Worm (Caenorhabditis elegans): ENCODE results near the gene K09E9.3.
A peak's percentile ranks its signal among the peaks of the same experiment; 100 is the strongest.

The K09E9.3 gene

ce11 chrX:15619273-15619672 is 5.7 kb upstream of the K09E9.3 start (continued):
- TF ChIP-seq B0261.1 (tag; optimal IDR thresholded peaks at IDR 0.05) (peak; percentile 63), hsf-1 (GFP tag; IDR thresholded peaks at IDR 0.05) (no peak), let-607 (tag; optimal IDR thresholded peaks at IDR 0.05) (peak; percentile 31 to 50), hmg-20 (GFP tag; IDR thresholded peaks at IDR 0.05) (0 out of 2 replicates have a peak, but pooled peaks have one; percentile 40), snpc-4 (GFP tag; optimal IDR thresholded peaks at IDR 0.05) (no peak), snpc-4 (tag; optimal IDR thresholded peaks at IDR 0.05) (peak in 3 of 4 experiments; percentile 29 to 67 (median 44)), fkh-3 (tag; optimal IDR thresholded peaks at IDR 0.05) (no peak), rcor-1 (GFP tag; IDR thresholded peaks at IDR 0.05) (0 out of 2 replicates have a peak, but pooled peaks have one; percentile 18), C06A6.2 (GFP tag; conservative IDR thresholded peaks at IDR 0.05) (no peak), ztf-3 (GFP tag; optimal IDR thresholded peaks at IDR 0.05) (no peak), lin-35 (GFP tag; optimal IDR thresholded peaks at IDR 0.05) (no peak), lin-26 (GFP tag; IDR thresholded peaks at IDR 0.05) (0 out of 2 replicates have a peak, but pooled peaks have one; percentile 12), F22D6.2 (tag; optimal IDR thresholded peaks at IDR 0.05) (no peak), chd-7 (tag; optimal IDR thresholded peaks at IDR 0.05) (no peak), F57C9.4 (tag; optimal IDR thresholded peaks at IDR 0.05) (no peak), B0336.3 (GFP tag; IDR thresholded peaks at IDR 0.05) (no peak), madf-6 (GFP tag; IDR thresholded peaks at IDR 0.05) (no peak), attf-5 (GFP tag; optimal IDR thresholded peaks at IDR 0.05) (no peak), zim-3 (tag; optimal IDR thresholded peaks at IDR 0.05) (no peak), F10E7.11 (tag; optimal IDR thresholded peaks at IDR 0.05) (no peak), ztf-26 (tag; optimal IDR thresholded peaks at IDR 0.05) (no peak), sptf-2 (GFP tag; optimal IDR thresholded peaks at IDR 0.05) (no peak), snpc-3.4 (tag; optimal IDR thresholded peaks at IDR 0.05) (no peak), ZK185.1 (tag; optimal IDR thresholded peaks at IDR 0.05; ENCODE audit: poor library complexity, severe bottlenecking) (peak; percentile 47), B0035.1 (tag; optimal IDR thresholded peaks at IDR 0.05) (no peak), snpc-1.1 (tag; optimal IDR thresholded peaks at IDR 0.05; ENCODE audit: insufficient read depth) (no peak), madf-10 (tag; optimal IDR thresholded peaks at IDR 0.05) (no peak), mes-4 (tag; optimal IDR thresholded peaks at IDR 0.05) (peak; percentile 14), nhr-120 (GFP tag; IDR thresholded peaks at IDR 0.05) (no peak), hlh-26 (GFP tag; conservative IDR thresholded peaks at IDR 0.05) (no peak), hmg-1.2 (GFP tag; IDR thresholded peaks at IDR 0.05) (no peak), dpff-1 (tag; optimal IDR thresholded peaks at IDR 0.05) (no peak), ztf-28 (GFP tag; IDR thresholded peaks at IDR 0.05) (no peak), ceh-100 (GFP tag; IDR thresholded peaks at IDR 0.05) (no peak), rpc-1 (optimal IDR thresholded peaks at IDR 0.05) (peak; percentile 63), rpc-1 (tag; optimal IDR thresholded peaks at IDR 0.05) (peak; percentile 75), F33H1.4 (GFP tag; IDR thresholded peaks at IDR 0.05) (no peak), nhr-179 (tag; optimal IDR thresholded peaks at IDR 0.05) (peak; percentile 29), nhr-90 (tag; optimal IDR thresholded peaks at IDR 0.05) (peak; percentile 39), unc-62 (GFP tag; optimal IDR thresholded peaks at IDR 0.05) (no peak), mcd-1 (GFP tag; IDR thresholded peaks at IDR 0.05) (0 out of 2 replicates have a peak, but pooled peaks have one; percentile 17), Y53F4B.3 (GFP tag; IDR thresholded peaks at IDR 0.05) (no peak), F55B11.4 (tag; optimal IDR thresholded peaks at IDR 0.05; ENCODE audit: borderline replicate concordance, insufficient read depth) (no peak), die-1 (tag; optimal IDR thresholded peaks at IDR 0.05) (peak; percentile 22), ceh-91 (GFP tag; IDR thresholded peaks at IDR 0.05) (no peak), F23B12.7 (tag; optimal IDR thresholded peaks at IDR 0.05; ENCODE audit: insufficient read depth) (no peak), hrde-1 (tag; optimal IDR thresholded peaks at IDR 0.05; ENCODE audit: borderline replicate concordance) (no peak), bed-1 (GFP tag; IDR thresholded peaks at IDR 0.05) (no peak), pbrm-1 (GFP tag; IDR thresholded peaks at IDR 0.05) (no peak)
